Worm (Caenorhabditis elegans) whole organism, midembryonic: ENCODE data around the gene Y34B4A.10.

Experiments used
- T22C8.4 ChIP-seq: fragments of 200-800 bp; sonication (Bioruptor generic); IDR thresholded peaks from 2 replicates; pipeline ENCODE4 v1.3.6; 2022; ENCODE audit warnings: missing genetic modification characterization, missing compliant biosample characterization
- klf-2 ChIP-seq: fragments of 200-800 bp; sonication (Bioruptor generic); conservative IDR thresholded peaks from 2 replicates; pipeline ENCODE4 v1.3.6; 2022; ENCODE audit warnings: missing genetic modification reagents, missing genetic modification characterization, missing compliant biosample characterization
- ref-1 ChIP-seq: fragments of 200-800 bp; sonication (Bioruptor generic); conservative IDR thresholded peaks from 2 replicates; pipeline ENCODE4 v1.3.6; 2022; ENCODE audit warnings: missing genetic modification reagents, missing genetic modification characterization, missing compliant biosample characterization
- ztf-23 ChIP-seq: fragments of 200-800 bp; sonication (Bioruptor generic); IDR thresholded peaks from 2 replicates; pipeline ENCODE4 v1.3.6; 2022; ENCODE audit warnings: missing genetic modification reagents, missing genetic modification characterization, missing compliant biosample characterization
- ztf-29 ChIP-seq: fragments of 200-800 bp; sonication (Bioruptor generic); IDR thresholded peaks from 2 replicates; pipeline ENCODE4 v1.3.6; 2022; ENCODE audit warnings: missing genetic modification reagents, missing genetic modification characterization, missing compliant biosample characterization

- TF ChIP-seq ztf-23 (no peak), klf-2 (GFP tag; lab: Robert Waterston, UW) (no peak), ztf-29 (no peak), T22C8.4 (no peak), ref-1 (GFP tag; lab: Robert Waterston, UW) (no peak)
Measured at ce11 chrX:5202923-5203322, 46.8 kb upstream of the Y34B4A.10 start.
